Fruit fly (Drosophila melanogaster): ENCODE data around the gene CG7290.

The CG7290 gene

DNA sequence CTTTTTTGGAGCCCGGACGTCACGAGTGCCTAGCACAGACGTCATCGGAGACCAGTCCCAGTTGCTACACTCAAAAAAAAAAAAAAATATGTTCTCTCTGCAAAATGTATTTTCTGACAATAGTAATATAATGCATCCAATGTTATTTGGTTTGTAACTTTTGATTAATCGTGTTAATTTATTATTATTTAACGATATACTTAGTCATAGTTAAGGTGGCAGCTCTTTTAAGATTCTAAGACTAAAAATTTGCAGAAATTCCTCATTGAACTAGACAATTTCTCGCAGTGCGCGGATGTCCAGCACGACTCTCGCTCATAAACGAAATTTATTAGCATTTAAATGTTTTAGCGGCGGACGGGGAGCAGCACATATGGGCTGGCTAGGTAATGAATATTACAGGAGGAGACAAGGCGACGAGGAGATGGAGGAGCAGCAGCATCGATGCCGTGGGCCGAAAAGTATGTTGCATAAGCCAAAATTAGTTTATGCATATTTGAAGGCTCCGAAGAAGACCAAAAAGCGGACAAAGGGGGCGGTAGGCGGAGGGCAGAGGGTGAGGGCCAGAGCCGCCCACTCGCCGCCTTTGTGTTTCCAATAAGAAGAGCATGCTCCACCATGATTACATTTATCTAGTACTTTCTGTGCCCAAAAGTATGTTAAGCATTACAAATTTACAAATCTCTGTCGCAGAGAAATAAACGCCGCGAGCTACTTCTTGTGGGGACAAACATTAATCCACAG, 22.3 kb downstream of the CG7290 start:
- TF ChIP-seq usp (GFP tag; optimal IDR thresholded peaks at IDR 0.05) (no peak), CG8478 (optimal IDR thresholded peaks at IDR 0.05) (no peak), Dll (optimal IDR thresholded peaks at IDR 0.05) (no peak), pan (optimal IDR thresholded peaks at IDR 0.05) (no peak), psq (optimal IDR thresholded peaks at IDR 0.05) (no peak), EcR (GFP tag; optimal IDR thresholded peaks at IDR 0.05) (no peak)

dm6 chr3L:20182799-20183198, 23.0 kb downstream of the CG7290 start:
- TF ChIP-seq CG8478 (optimal IDR thresholded peaks at IDR 0.05) (no peak), usp (GFP tag; optimal IDR thresholded peaks at IDR 0.05) (no peak)

DNA sequence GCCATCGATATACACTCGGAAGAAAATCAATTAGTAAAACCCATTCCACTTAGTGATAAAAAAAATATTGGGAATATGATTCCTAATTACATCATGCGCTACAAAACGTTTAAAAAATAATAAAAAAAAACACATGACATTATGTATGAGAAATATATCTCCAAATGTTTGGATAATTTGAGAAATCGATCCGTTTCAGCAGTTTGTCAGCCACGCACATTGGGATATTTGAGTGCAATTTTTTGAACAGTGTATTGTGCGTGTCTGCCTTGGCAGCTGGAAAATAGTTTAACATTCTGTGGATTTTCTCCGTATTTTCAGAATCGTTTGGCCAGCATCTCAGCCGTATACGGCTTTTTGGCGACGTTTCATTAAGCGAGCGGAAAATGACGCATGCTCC, 27.7 kb downstream of the CG7290 start:
- no peak for TF ChIP-seq CG8478 (optimal IDR thresholded peaks at IDR 0.05)

dm6 chr3L:20177697-20178096, 28.1 kb downstream of the CG7290 start:
- TF ChIP-seq CG8478 (optimal IDR thresholded peaks at IDR 0.05) (no peak), psq (optimal IDR thresholded peaks at IDR 0.05) (no peak), Dll (optimal IDR thresholded peaks at IDR 0.05) (no peak), pan (optimal IDR thresholded peaks at IDR 0.05) (no peak), EcR (GFP tag; optimal IDR thresholded peaks at IDR 0.05) (no peak), usp (GFP tag; optimal IDR thresholded peaks at IDR 0.05) (no peak)

- TF ChIP-seq Dll (optimal IDR thresholded peaks at IDR 0.05) (no peak), EcR (GFP tag; optimal IDR thresholded peaks at IDR 0.05) (no peak), psq (optimal IDR thresholded peaks at IDR 0.05) (no peak), pan (optimal IDR thresholded peaks at IDR 0.05) (no peak), usp (GFP tag; optimal IDR thresholded peaks at IDR 0.05) (no peak), CG8478 (optimal IDR thresholded peaks at IDR 0.05) (no peak)
These were observed 37.7 kb downstream of the CG7290 start for dm6 chr3L:20168152-20168551.

Data from whole organism.